Fruit fly (Drosophila melanogaster): ENCODE results near the gene tal-1A.

dm6 chr3R:13804971-13805603 is 7.8 kb upstream of the tal-1A start:
- TF ChIP-seq EcR (GFP tag; optimal IDR thresholded peaks at IDR 0.05) (no peak), Snoo (tag; optimal IDR thresholded peaks at IDR 0.05) (no peak), Ets98B (GFP tag; IDR thresholded peaks at IDR 0.05) (0 out of 2 replicates have a peak, but pooled peaks have one; percentile 15), CG8159 (tag; optimal IDR thresholded peaks at IDR 0.05) (no peak), D1 (tag; optimal IDR thresholded peaks at IDR 0.05) (no peak), CG34367 (tag; optimal IDR thresholded peaks at IDR 0.05) (no peak), Pif1B (GFP tag; optimal IDR thresholded peaks at IDR 0.05) (no peak), rn (GFP tag; IDR thresholded peaks at IDR 0.05) (no peak)

Measured in whole organism, pupa.